Worm (Caenorhabditis elegans) whole organism, L2 larva: ENCODE measurements around the gene R02F11.3.

Source experiments
- ama-1 ChIP-seq: fragments of 150-350 bp; optimal IDR thresholded peaks from 2 replicates; lab custom pipeline; 2018; ENCODE audit warnings: inconsistent platforms
- egl-27 ChIP-seq: sonication (generic microtip); optimal IDR thresholded peaks from 3 replicates; lab custom pipeline; 2017; ENCODE audit warnings: missing biosample characterization, missing genetic modification reagents, missing genetic modification characterization
- fos-1 ChIP-seq: fragments of 150-350 bp; optimal IDR thresholded peaks from 2 replicates; lab custom pipeline; 2014; ENCODE audit warnings: missing biosample characterization, missing genetic modification characterization
- lin-13 ChIP-seq: fragments of 150-350 bp; optimal IDR thresholded peaks from 2 replicates; lab custom pipeline; 2014; ENCODE audit warnings: missing biosample characterization, missing genetic modification reagents, missing genetic modification characterization
- nhr-11 ChIP-seq: fragments of 150-350 bp; optimal IDR thresholded peaks from 2 replicates; lab custom pipeline; 2014; ENCODE audit warnings: missing biosample characterization, missing genetic modification characterization
- nhr-12 ChIP-seq: fragments of 150-350 bp; optimal IDR thresholded peaks from 2 replicates; lab custom pipeline; 2014; ENCODE audit warnings: missing biosample characterization, missing genetic modification characterization
- nhr-23 ChIP-seq: fragments of 150-350 bp; optimal IDR thresholded peaks from 2 replicates; lab custom pipeline; 2014; ENCODE audit warnings: missing biosample characterization, missing genetic modification reagents, missing genetic modification characterization
- nhr-77 ChIP-seq: fragments of 150-350 bp; optimal IDR thresholded peaks from 2 replicates; lab custom pipeline; 2014; ENCODE audit warnings: missing biosample characterization, missing genetic modification characterization
- unc-62 ChIP-seq: fragments of 150-350 bp; optimal IDR thresholded peaks from 2 replicates; lab custom pipeline; 2014; ENCODE audit warnings: missing biosample characterization, missing genetic modification reagents, missing genetic modification characterization
- zag-1 ChIP-seq: fragments of 150-350 bp; optimal IDR thresholded peaks from 2 replicates; lab custom pipeline; 2014; ENCODE audit warnings: missing biosample characterization, missing genetic modification characterization

ce11 chrV:4846507-4846906 is 40.8 kb upstream of the R02F11.3 start:
- TF ChIP-seq nhr-12 (tag; lab: Kevin White, UChicago) = no peak
- no peak for TF ChIP-seq ama-1 (lab: Kevin White, UChicago)
- TF ChIP-seq egl-27 (tag; lab: Kevin White, UChicago) = no peak
- TF ChIP-seq unc-62 (GFP tag; lab: Kevin White, UChicago) = no peak
- TF ChIP-seq fos-1 (tag; lab: Kevin White, UChicago) = no peak
- TF ChIP-seq zag-1 = no peak
- no peak for TF ChIP-seq nhr-11 (tag; lab: Kevin White, UChicago)
- TF ChIP-seq nhr-23 (tag; lab: Kevin White, UChicago) = no peak
- TF ChIP-seq nhr-77 (tag; lab: Kevin White, UChicago) = no peak
- TF ChIP-seq lin-13 = no peak
